Worm (Caenorhabditis elegans) whole organism, dauer: ENCODE results near the gene T13F2.4.
"Not testable (repeated sequence)": the region's sequence is repeated elsewhere in the genome, so short reads cannot be mapped to it uniquely, and the experiment has no call there.

Source experiments
- unc-62 ChIP-seq: sonication (generic microtip); optimal IDR thresholded peaks from 2 replicates; lab custom pipeline; 2017; ENCODE audit warnings: missing biosample characterization, missing genetic modification reagents, missing genetic modification characterization

T13F2.4 gene

DNA sequence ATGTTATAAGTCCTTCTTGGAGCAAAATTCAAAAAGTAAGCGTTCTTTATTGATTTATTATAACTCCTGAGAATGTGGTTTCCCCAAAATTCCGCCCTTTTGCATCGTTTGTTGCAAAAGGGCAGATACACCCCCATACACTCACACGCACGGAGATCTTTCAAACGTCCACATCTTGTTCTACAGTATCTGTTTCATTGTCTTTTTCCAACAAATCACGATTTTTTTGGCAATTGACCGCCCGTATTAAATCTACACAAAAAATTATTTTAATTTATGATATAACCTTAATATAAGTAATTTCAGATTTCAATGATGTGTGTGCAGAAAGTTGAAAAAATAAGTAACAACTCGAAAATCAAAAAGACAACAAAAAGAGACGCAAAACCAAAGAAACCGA lies at the start of gene T13F2.4:
T13F2.4 (plus strand) TSS at position 301 of the 400 bp plus-strand sequence.
- TF ChIP-seq unc-62 (GFP tag; lab: Kevin White, UChicago), result no peak

DNA sequence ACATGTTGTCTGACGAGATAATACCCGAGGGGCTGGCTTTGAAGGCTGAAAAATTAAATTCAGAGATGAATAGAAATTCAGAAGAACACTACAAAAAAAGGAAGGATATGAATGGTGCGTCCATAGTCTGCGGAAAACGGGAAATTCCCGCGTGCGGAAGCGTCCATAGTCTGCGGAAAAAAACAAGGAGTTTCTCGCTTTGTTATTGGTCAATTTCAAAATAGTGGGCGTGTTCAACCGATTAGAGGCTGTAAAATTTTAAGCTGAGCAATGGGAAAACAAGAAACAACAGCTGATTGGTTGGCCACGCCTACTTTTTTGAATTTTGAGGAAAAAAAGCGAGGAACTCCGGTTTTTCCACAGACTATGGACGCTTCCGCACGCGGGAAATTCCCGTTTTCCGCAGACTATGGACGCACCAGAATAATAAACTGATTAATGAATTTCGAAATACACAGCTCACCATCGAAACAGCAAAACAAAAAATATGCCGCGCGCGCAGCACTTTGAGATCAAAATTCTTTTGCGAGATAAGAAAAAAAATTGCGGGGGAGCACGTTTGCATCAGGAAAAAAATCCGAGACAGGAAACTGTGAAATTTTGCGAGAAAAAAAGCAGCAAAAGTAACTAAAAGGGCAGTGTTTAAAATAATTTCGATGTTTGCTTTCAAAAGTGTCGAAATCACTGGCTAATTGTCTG lies 48.6 kb upstream of the T13F2.4 start, which contains the start of gene gln-6:
gln-6 (minus strand) TSS at position 51 of the 699 bp plus-strand sequence.
- not testable (repeated sequence) for TF ChIP-seq unc-62 (GFP tag; lab: Kevin White, UChicago)

DNA sequence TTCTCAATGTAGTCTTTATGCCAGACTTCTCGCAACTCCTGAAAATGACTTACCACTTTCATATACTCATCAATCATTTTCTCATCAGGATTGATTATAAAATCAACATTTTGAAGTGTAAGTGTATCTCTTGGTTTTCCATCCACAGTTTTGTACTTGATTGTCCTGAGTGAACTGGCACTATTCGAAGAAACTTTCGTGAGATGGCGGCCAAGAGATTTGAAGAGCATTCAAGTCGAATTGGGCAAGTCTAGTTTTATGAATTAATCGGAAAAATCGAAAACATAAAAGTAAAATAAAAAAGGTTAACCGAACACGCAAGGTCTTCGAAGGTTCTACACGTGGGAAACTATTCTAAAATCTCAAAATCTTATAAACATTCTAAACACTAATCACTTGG lies 46.7 kb upstream of the T13F2.4 start, which contains the start of gene C28D4.7:
C28D4.7 (minus strand) TSS at position 265 of the 400 bp plus-strand sequence.
- no peak for TF ChIP-seq unc-62 (GFP tag; lab: Kevin White, UChicago)

DNA sequence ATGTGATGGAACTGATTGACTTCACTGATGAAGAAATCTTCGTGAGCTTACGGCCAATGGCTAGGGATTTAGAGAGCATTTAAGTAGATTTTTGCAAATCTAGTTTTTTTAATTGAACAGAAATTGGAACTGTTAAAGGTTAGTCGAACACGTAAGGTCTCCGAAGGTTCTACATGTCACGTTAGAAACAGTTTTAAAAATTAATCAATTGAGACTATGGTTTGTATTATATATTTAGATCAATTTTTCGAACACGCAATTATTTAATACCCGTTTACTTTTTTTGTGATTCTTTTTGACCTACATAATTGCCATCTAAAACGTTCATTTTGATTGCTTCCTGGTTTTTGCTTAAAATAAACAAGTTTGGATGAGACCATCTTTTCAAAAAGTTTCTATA lies 44.7 kb upstream of the T13F2.4 start, which contains the start of gene C28D4.4:
C28D4.4 (minus strand) TSS at position 101 of the 400 bp plus-strand sequence.
- no peak for TF ChIP-seq unc-62 (GFP tag; lab: Kevin White, UChicago)

DNA sequence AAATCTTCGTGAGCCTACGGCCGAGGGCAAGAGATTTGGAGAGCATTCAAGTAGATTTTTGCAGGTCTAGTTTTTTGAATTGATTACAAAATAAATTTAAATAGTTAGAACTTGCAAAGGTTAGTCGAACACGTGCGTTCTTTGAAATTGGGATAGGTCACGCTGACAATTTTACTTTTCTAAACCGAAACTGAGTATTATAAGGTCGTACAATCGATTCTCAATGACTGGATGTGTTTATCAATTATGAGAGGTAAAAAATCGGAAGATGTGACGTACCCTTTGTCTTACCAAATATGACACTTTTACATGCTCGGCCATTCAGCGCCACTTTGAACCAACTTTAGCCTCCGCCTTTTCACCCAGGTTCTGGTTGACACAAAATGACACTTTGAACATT lies 42.8 kb upstream of the T13F2.4 start, which contains the start of gene C28D4.5:
C28D4.5 (minus strand) TSS at position 101 of the 400 bp plus-strand sequence.
- TF ChIP-seq unc-62 (GFP tag; lab: Kevin White, UChicago), result no peak

DNA sequence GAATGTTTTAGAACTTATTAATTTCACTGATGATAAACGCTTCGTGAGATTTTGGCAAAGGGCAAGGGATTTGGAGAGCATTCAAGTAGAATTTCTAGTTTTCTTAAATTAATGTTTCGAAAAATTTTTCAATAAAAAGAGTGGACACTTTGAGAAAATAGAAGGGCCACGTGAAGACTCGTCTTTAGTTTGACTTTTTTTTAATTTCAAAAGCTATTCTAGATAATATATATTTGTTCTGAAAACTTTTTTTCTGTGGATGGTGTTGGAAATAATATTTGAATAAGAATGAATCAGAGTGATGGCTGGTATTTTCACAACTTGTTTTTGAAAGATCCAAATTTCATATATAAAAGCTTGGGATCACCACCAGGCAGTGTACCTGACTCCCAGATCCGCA lies 41.3 kb upstream of the T13F2.4 start, which contains the start of gene C28D4.8:
C28D4.8 (minus strand) TSS at position 101 of the 400 bp plus-strand sequence.
- TF ChIP-seq unc-62 (GFP tag; lab: Kevin White, UChicago), result no peak

DNA sequence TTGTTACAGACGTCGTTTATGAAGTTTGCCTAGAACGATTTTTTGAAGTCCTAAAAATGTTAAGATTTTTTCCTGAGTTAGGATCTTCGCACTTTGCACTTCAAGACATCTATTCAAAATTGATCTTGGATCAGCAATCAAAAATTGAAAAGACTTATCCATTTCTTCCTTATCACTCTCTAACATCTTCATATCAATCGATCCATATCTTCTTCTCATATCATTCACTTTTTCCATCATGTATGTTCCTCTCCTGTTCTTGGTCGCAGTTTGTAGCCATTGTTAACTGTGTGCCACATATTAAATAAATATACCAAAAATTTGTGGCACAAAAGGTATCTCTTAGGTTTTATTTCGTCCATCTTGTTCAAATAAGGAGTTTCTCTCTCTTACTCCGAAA lies 33.9 kb upstream of the T13F2.4 start:
- no peak for TF ChIP-seq unc-62 (GFP tag; lab: Kevin White, UChicago)

DNA sequence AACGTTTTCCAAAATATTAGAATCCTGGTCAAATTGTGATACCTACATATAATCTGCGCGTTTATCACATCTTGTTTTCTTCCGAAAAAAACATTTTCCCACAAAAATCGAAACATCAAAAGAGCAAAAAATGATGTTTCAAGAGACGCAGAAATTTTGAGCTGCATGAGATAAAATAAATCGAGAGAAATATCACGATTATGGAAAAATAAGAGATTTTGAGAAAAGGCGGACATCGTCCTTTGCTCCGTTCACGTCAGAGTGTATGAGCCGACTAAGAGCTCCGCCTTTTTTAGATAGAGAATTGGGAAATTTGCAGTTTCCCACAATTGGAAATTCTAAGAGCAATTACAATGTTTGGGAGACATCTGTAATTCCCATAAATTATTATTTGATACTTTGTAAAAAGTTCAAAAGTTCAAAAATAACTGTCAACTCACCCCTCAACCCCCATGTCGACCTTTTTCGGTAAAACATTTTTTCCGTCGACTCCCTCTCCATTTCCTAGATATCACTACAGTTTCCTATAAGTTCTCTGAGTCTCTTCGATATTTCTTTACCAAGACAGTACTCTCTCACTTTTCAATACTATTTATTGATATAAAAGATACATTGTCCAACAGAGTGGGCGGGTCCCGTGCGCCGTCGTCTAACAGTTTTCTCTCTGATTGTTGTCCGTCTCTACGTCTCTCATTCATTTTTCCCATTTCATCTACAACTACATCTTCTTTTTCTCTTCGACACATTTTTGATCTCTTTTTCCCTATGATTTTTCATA lies 32.8 kb upstream of the T13F2.4 start:
- TF ChIP-seq unc-62 (GFP tag; lab: Kevin White, UChicago), result no peak

DNA sequence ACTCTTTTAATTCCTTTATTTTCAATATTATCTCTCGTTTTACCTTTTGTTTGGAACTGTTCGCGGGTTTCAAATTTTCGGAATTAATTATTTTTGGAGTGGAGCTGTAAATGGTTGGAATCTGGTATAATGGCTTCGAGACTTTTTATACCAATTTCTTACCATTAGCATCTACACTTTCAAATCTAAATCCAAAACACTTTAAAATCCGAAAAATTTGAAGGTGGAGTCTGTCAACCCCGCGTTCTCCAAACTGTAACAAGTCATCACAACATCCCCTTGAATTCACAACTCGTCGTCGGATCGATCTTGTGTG lies 32.2 kb upstream of the T13F2.4 start, which contains the start of gene nhr-97:
nhr-97 (plus strand) TSS at position 217 of the 316 bp plus-strand sequence.
- TF ChIP-seq unc-62 (GFP tag; lab: Kevin White, UChicago), result no peak

DNA sequence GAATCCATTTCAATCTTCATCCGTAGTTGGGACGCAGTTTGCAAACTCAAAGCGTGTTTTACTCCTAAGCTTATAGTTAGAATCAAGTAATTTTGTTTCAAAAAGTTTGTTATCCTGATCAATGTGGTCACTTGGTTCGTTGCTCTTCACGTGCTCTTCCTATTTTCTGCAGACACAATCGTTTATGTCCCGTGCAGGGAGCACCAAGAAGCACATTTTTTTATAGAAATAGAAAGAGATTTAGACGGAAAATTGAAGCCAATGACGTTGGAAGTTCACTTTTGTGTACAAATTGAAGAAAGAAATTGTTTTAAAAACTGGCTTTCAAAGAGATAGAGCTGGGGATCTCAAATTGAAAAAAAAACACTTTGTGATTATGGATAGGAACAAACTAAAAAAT lies 27.8 kb upstream of the T13F2.4 start:
- TF ChIP-seq unc-62 (GFP tag; lab: Kevin White, UChicago), result no peak

DNA sequence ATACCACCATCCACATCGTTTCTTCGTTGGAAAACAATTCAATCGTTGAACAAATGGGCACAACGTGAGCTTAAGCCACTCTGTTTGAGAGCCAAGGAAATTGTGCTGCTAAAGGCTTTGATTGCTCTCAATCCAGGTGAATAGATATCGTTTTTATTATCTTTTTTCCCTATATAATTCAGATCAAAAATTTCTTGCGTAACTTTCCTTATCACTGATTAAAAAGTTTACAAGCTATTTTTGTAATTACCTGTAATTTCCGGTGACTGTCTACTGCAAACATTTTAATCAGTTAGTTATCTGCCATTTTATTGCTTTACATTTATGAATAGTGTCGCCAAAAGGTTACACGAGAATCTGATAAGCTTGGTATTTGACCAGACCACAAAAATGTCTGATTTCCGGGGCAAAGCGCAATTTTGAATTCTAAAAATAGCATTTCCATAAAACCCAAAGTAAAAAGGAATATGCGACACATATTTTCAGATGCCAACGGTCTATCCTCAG lies 26.9 kb upstream of the T13F2.4 start:
- no peak for TF ChIP-seq unc-62 (GFP tag; lab: Kevin White, UChicago)

DNA sequence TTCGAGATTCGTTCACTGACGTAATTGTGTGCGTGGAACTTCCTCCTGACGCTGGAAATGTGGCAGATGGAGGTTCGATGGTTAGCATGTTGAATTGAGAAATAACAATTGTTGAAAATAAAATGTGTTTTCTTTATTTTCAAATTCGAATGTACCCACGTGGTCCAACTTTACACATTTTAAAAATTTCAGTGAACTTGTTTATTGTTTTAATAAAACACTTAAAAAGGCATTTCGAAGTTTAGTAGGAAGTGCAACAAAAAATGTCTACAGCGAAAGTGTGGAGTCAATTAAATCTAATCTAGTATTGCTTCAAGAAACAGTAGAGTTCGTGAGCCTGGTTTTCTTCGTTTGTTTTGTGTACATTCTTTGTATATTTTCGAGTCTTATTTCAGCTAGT lies 23.3 kb upstream of the T13F2.4 start, which contains the start of gene ssp-36:
ssp-36 (minus strand) TSS at position 101 of the 400 bp plus-strand sequence.
- TF ChIP-seq unc-62 (GFP tag; lab: Kevin White, UChicago), result no peak

DNA sequence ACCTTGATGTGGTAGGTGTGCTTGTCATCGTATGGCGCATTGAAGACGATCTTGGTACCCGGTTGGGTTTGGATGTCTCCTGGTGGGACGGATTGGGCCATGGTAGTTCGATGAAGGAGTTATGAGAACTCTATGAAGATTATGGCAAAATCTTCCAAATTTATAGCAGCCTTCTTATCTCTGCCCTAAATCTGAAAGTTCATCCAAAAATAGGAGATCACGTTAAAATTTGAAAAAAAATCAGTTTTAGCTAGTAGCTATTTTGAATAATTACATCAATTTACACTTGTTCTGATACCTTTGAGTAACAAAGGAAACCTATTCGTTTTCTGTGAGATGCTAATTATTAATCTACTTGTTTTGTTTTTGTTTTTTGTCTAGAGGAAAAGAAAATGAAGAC lies 22.5 kb upstream of the T13F2.4 start, which contains the start of gene msp-79:
msp-79 (minus strand) TSS at position 101 of the 400 bp plus-strand sequence.
- not testable (repeated sequence) for TF ChIP-seq unc-62 (GFP tag; lab: Kevin White, UChicago)

DNA sequence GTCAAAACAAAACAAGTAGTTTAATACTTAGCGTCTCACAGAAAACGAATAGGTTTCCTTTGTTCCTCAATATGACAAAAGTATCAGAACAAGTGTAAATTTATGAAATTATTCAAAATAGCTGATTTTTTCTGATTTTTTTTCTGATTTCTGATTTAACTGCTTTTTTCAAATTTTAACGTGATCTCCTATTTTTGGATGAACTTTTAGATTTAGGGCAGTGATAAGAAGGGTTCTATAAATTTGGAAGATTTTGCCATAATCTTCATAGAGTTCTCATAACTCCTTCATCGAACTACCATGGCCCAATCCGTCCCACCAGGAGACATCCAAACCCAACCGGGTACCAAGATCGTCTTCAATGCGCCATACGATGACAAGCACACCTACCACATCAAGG lies 19.9 kb upstream of the T13F2.4 start, which contains the start of gene msp-78:
msp-78 (plus strand) TSS at position 301 of the 400 bp plus-strand sequence.
- not testable (repeated sequence) for TF ChIP-seq unc-62 (GFP tag; lab: Kevin White, UChicago)

DNA sequence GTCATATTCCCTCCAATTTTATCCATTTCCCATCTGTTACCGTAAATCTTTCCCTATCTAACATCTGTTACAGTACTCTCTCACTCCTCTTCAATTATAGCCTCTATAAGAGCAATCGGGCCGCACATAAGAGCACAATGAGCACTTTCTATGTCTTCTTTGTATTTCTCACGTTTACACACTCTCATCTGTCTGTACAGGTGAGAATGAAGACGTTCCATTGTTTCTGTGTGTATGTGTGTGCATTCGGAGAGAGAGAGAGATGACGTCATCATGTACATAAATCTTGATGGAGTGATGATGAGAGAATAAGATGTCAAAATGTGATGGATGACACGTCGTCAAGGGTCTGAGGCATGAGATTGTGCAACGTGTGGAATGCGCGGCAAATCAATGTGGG lies 18.8 kb upstream of the T13F2.4 start:
- no peak for TF ChIP-seq unc-62 (GFP tag; lab: Kevin White, UChicago)
